Worm (Caenorhabditis elegans): ENCODE measurements around the gene arl-5.
A peak's percentile ranks its signal among the peaks of the same experiment; 100 is the strongest.

arl-5 gene

ce11 chrIII:9818763-9819162, 4.3 kb upstream of the arl-5 start, which contains the start of gene panl-3 (continued):
- TF ChIP-seq ztf-4 (tag; optimal IDR thresholded peaks at IDR 0.05) (no peak), eor-1 (tag; optimal IDR thresholded peaks at IDR 0.05) (no peak), lin-39 (tag; optimal IDR thresholded peaks at IDR 0.05) (peak; percentile 75), ceh-9 (tag; optimal IDR thresholded peaks at IDR 0.05) (no peak), tbx-2 (tag; optimal IDR thresholded peaks at IDR 0.05) (no peak), nhr-23 (tag; optimal IDR thresholded peaks at IDR 0.05) (peak; percentile 68), elt-3 (tag; optimal IDR thresholded peaks at IDR 0.05) (no peak), ZK546.5 (tag; optimal IDR thresholded peaks at IDR 0.05) (no peak), nhr-28 (tag; optimal IDR thresholded peaks at IDR 0.05) (no peak), unc-62 (GFP tag; optimal IDR thresholded peaks at IDR 0.05) (no peak), sea-2 (GFP tag; optimal IDR thresholded peaks at IDR 0.05) (no peak), nhr-12 (tag; optimal IDR thresholded peaks at IDR 0.05) (no peak), jun-1 (tag; optimal IDR thresholded peaks at IDR 0.05) (no peak), nfya-1 (tag; optimal IDR thresholded peaks at IDR 0.05; ENCODE audit: insufficient read depth) (peak; percentile 74), elt-1 (tag; optimal IDR thresholded peaks at IDR 0.05) (peak; percentile 27), lin-15B (tag; optimal IDR thresholded peaks at IDR 0.05) (peak; percentile 56), lsy-12 (tag; optimal IDR thresholded peaks at IDR 0.05) (peak; percentile 54), nhr-25 (tag; optimal IDR thresholded peaks at IDR 0.05) (peak; percentile 79), pqm-1 (tag; optimal IDR thresholded peaks at IDR 0.05) (no peak), ceh-82 (tag; optimal IDR thresholded peaks at IDR 0.05) (no peak), ceh-16 (tag; optimal IDR thresholded peaks at IDR 0.05) (no peak)

- TF ChIP-seq tbx-2 (tag; optimal IDR thresholded peaks at IDR 0.05), result no peak
- TF ChIP-seq nhr-67 (tag; optimal IDR thresholded peaks at IDR 0.05), result no peak
- no peak for TF ChIP-seq ceh-28 (tag; optimal IDR thresholded peaks at IDR 0.05)
- TF ChIP-seq unc-62 (GFP tag; optimal IDR thresholded peaks at IDR 0.05), result no peak
- TF ChIP-seq eor-1 (tag; optimal IDR thresholded peaks at IDR 0.05), result no peak
- TF ChIP-seq mdl-1 (tag; optimal IDR thresholded peaks at IDR 0.05), result no peak
- TF ChIP-seq ztf-4 (tag; optimal IDR thresholded peaks at IDR 0.05), result no peak
- no peak for TF ChIP-seq elt-2 (tag; optimal IDR thresholded peaks at IDR 0.05)
- TF ChIP-seq elt-1 (tag; optimal IDR thresholded peaks at IDR 0.05), result no peak
- TF ChIP-seq elt-3 (tag; optimal IDR thresholded peaks at IDR 0.05), result no peak
- no peak for TF ChIP-seq lin-39 (tag; optimal IDR thresholded peaks at IDR 0.05)
- no peak for TF ChIP-seq ztf-11 (tag; optimal IDR thresholded peaks at IDR 0.05)
- TF ChIP-seq nhr-12 (tag; optimal IDR thresholded peaks at IDR 0.05), result no peak
- no peak for TF ChIP-seq nhr-28 (tag; optimal IDR thresholded peaks at IDR 0.05)
- no peak for TF ChIP-seq pha-4 (tag; optimal IDR thresholded peaks at IDR 0.05)
- no peak for TF ChIP-seq nhr-11 (tag; optimal IDR thresholded peaks at IDR 0.05)
Observed at ce11 chrIII:9823748-9824147, 706 bp downstream of the arl-5 start.

ce11 chrIII:9824330-9824934, 1.4 kb downstream of the arl-5 start, which contains the start of gene lin-52:
Gene lin-52, minus strand, starts transcription at chrIII:9824750.
- TF ChIP-seq pha-4 (tag; optimal IDR thresholded peaks at IDR 0.05) (peak; percentile 31), nhr-43 (tag; optimal IDR thresholded peaks at IDR 0.05; ENCODE audit: poor library complexity, severe bottlenecking) (peak; percentile 15), lin-39 (tag; optimal IDR thresholded peaks at IDR 0.05) (no peak), lin-15B (tag; optimal IDR thresholded peaks at IDR 0.05) (no peak), ama-1 (optimal IDR thresholded peaks at IDR 0.05) (peak; percentile 82), sea-2 (GFP tag; optimal IDR thresholded peaks at IDR 0.05) (no peak), elt-2 (tag; optimal IDR thresholded peaks at IDR 0.05) (peak; percentile 7), nhr-28 (tag; optimal IDR thresholded peaks at IDR 0.05) (no peak), skn-1 (tag; optimal IDR thresholded peaks at IDR 0.05) (no peak)

- no peak for TF ChIP-seq ceh-16 (tag; optimal IDR thresholded peaks at IDR 0.05)
- no peak for TF ChIP-seq skn-1 (tag; optimal IDR thresholded peaks at IDR 0.05)
- no peak for TF ChIP-seq tbx-2 (tag; optimal IDR thresholded peaks at IDR 0.05)
- TF ChIP-seq mml-1 (tag; optimal IDR thresholded peaks at IDR 0.05), result no peak
- TF ChIP-seq ceh-28 (tag; optimal IDR thresholded peaks at IDR 0.05), result peak; percentile 31
- TF ChIP-seq elt-1 (tag; optimal IDR thresholded peaks at IDR 0.05), result no peak
- no peak for TF ChIP-seq R02D3.7 (tag; optimal IDR thresholded peaks at IDR 0.05)
- TF ChIP-seq fos-1 (tag; optimal IDR thresholded peaks at IDR 0.05), result no peak
- no peak for TF ChIP-seq nhr-11 (tag; optimal IDR thresholded peaks at IDR 0.05)
- no peak for TF ChIP-seq nhr-12 (tag; optimal IDR thresholded peaks at IDR 0.05)
- no peak for TF ChIP-seq unc-62 (GFP tag; optimal IDR thresholded peaks at IDR 0.05)
- TF ChIP-seq snpc-4 (tag; optimal IDR thresholded peaks at IDR 0.05), result no peak
- TF ChIP-seq ceh-82 (tag; optimal IDR thresholded peaks at IDR 0.05), result no peak
- TF ChIP-seq daf-12 (tag; optimal IDR thresholded peaks at IDR 0.05), result no peak
- no peak for TF ChIP-seq ztf-11 (tag; optimal IDR thresholded peaks at IDR 0.05)
- TF ChIP-seq fkh-10 (GFP tag; optimal IDR thresholded peaks at IDR 0.05), result no peak
- no peak for TF ChIP-seq ceh-9 (tag; optimal IDR thresholded peaks at IDR 0.05)
- no peak for TF ChIP-seq aly-2 (tag; optimal IDR thresholded peaks at IDR 0.05)
- TF ChIP-seq unc-39 (tag; optimal IDR thresholded peaks at IDR 0.05), result no peak
- peak; percentile 21 for TF ChIP-seq nfya-1 (tag; optimal IDR thresholded peaks at IDR 0.05; ENCODE audit: insufficient read depth)
- no peak for TF ChIP-seq nhr-43 (tag; optimal IDR thresholded peaks at IDR 0.05; ENCODE audit: poor library complexity, severe bottlenecking)
- TF ChIP-seq egl-5 (tag; optimal IDR thresholded peaks at IDR 0.05), result no peak
- no peak for TF ChIP-seq nhr-67 (tag; optimal IDR thresholded peaks at IDR 0.05)
- no peak for TF ChIP-seq mdl-1 (tag; optimal IDR thresholded peaks at IDR 0.05)
- no peak for TF ChIP-seq nhr-77 (tag; optimal IDR thresholded peaks at IDR 0.05)
- peak; percentile 28 for TF ChIP-seq elt-2 (tag; optimal IDR thresholded peaks at IDR 0.05)
- TF ChIP-seq nhr-23 (tag; optimal IDR thresholded peaks at IDR 0.05), result no peak
- peak; percentile 13 for TF ChIP-seq ztf-4 (tag; optimal IDR thresholded peaks at IDR 0.05)
- TF ChIP-seq pqm-1 (tag; optimal IDR thresholded peaks at IDR 0.05), result no peak
- TF ChIP-seq pha-4 (tag; optimal IDR thresholded peaks at IDR 0.05), result no peak
- TF ChIP-seq lin-39 (tag; optimal IDR thresholded peaks at IDR 0.05), result no peak
Observed at ce11 chrIII:9825073-9825828, 2.2 kb downstream of the arl-5 start, which contains the start of gene ZK632.9. Gene ZK632.9, minus strand, starts transcription at chrIII:9825432.
